Fruit fly (Drosophila melanogaster) whole organism, prepupa: ENCODE results near the gene cass.

Source experiments
- Blimp-1 ChIP-seq: fragments of 200-800 bp; sonication (Bioruptor generic); optimal IDR thresholded peaks from 3 replicates; lab custom pipeline; 2017; ENCODE audit warnings: missing biosample characterization, missing genetic modification characterization, mild to moderate bottlenecking, moderate library complexity, missing genetic modification reagents
- CG11294 ChIP-seq: fragments of 200-800 bp; sonication (Bioruptor generic); IDR thresholded peaks from 2 replicates; pipeline ENCODE4 v1.3.6; 2022; ENCODE audit warnings: missing biosample characterization, missing genetic modification characterization
- CG11902 ChIP-seq: fragments of 200-800 bp; sonication (Bioruptor generic); optimal IDR thresholded peaks from 3 replicates; lab custom pipeline; 2016; ENCODE audit warnings: missing biosample characterization, missing genetic modification characterization
- CG1621 ChIP-seq: fragments of 200-800 bp; sonication (Bioruptor generic); optimal IDR thresholded peaks from 3 replicates; lab custom pipeline; 2018; ENCODE audit warnings: missing biosample characterization, mild to moderate bottlenecking, missing genetic modification characterization
- CG16779 ChIP-seq: fragments of 200-800 bp; sonication (Bioruptor generic); optimal IDR thresholded peaks from 3 replicates; lab custom pipeline; 2017; ENCODE audit warnings: missing biosample characterization, mild to moderate bottlenecking, missing genetic modification characterization
- CG3032 ChIP-seq: fragments of 200-800 bp; optimal IDR thresholded peaks from 2 replicates; lab custom pipeline; 2019; ENCODE audit warnings: missing biosample characterization, mild to moderate bottlenecking, missing genetic modification characterization, moderate library complexity
- CG31627 ChIP-seq: fragments of 200-800 bp; sonication (Bioruptor generic); optimal IDR thresholded peaks from 3 replicates; lab custom pipeline; 2016; ENCODE audit warnings: missing biosample characterization, missing genetic modification characterization
- CG34406 ChIP-seq: fragments of 200-800 bp; sonication (Bioruptor generic); optimal IDR thresholded peaks from 3 replicates; lab custom pipeline; 2016; ENCODE audit warnings: missing biosample characterization, missing genetic modification characterization
- CG3919 ChIP-seq: fragments of 200-800 bp; sonication (Bioruptor generic); optimal IDR thresholded peaks from 3 replicates; lab custom pipeline; 2016; ENCODE audit warnings: missing biosample characterization, missing genetic modification characterization
- CG4318 ChIP-seq: fragments of 200-800 bp; sonication (Bioruptor generic); optimal IDR thresholded peaks from 3 replicates; lab custom pipeline; 2017; ENCODE audit warnings: missing biosample characterization, mild to moderate bottlenecking, missing genetic modification characterization
- CG6163 ChIP-seq: fragments of 200-800 bp; sonication (Bioruptor generic); IDR thresholded peaks from 3 replicates; pipeline ENCODE4 v1.3.6; 2022; ENCODE audit warnings: missing biosample characterization, missing genetic modification characterization
- CG6276 ChIP-seq: fragments of 200-800 bp; sonication (Bioruptor generic); optimal IDR thresholded peaks from 2 replicates; lab custom pipeline; 2017; ENCODE audit warnings: missing biosample characterization, mild to moderate bottlenecking, missing genetic modification characterization
- CG6808 ChIP-seq: fragments of 200-800 bp; sonication (Bioruptor generic); optimal IDR thresholded peaks from 3 replicates; lab custom pipeline; 2017; ENCODE audit warnings: missing biosample characterization, missing genetic modification characterization, mild to moderate bottlenecking, moderate library complexity, missing genetic modification reagents
- CG6854 ChIP-seq: fragments of 200-800 bp; sonication (Bioruptor generic); optimal IDR thresholded peaks from 2 replicates; lab custom pipeline; 2017; ENCODE audit warnings: missing biosample characterization, mild to moderate bottlenecking, missing genetic modification characterization
- CG7368 ChIP-seq: fragments of 200-800 bp; sonication (Bioruptor generic); optimal IDR thresholded peaks from 3 replicates; lab custom pipeline; 2016; ENCODE audit warnings: missing biosample characterization, missing genetic modification characterization
- CG8119 ChIP-seq: fragments of 200-800 bp; sonication (Bioruptor generic); IDR thresholded peaks from 3 replicates; pipeline ENCODE4 v1.3.6; 2022; ENCODE audit warnings: missing biosample characterization, missing genetic modification characterization
- CG8319 ChIP-seq: fragments of 200-800 bp; sonication (Bioruptor generic); optimal IDR thresholded peaks from 3 replicates; lab custom pipeline; 2016; ENCODE audit warnings: missing biosample characterization, missing genetic modification characterization
- CG8632 ChIP-seq: fragments of 200-800 bp; sonication (Bioruptor generic); optimal IDR thresholded peaks from 3 replicates; lab custom pipeline; 2016; ENCODE audit warnings: missing biosample characterization, missing genetic modification characterization
- CG9139 ChIP-seq: fragments of 200-800 bp; sonication (Bioruptor generic); optimal IDR thresholded peaks from 3 replicates; lab custom pipeline; 2017; ENCODE audit warnings: missing biosample characterization, mild to moderate bottlenecking, missing genetic modification characterization
- Eip75B ChIP-seq: fragments of 200-800 bp; sonication (Bioruptor generic); optimal IDR thresholded peaks from 3 replicates; lab custom pipeline; 2016; ENCODE audit warnings: missing biosample characterization, missing genetic modification characterization
- Eip78C ChIP-seq: fragments of 200-800 bp; sonication (Bioruptor generic); peaks from one replicate; lab custom pipeline; 2016; ENCODE audit warnings: missing biosample characterization, missing genetic modification characterization
- Eip93F ChIP-seq: fragments of 200-800 bp; sonication (Bioruptor generic); optimal IDR thresholded peaks from 2 replicates; lab custom pipeline; 2016; ENCODE audit warnings: missing biosample characterization, mild to moderate bottlenecking, missing genetic modification characterization
- Ets96B ChIP-seq: fragments of 200-800 bp; optimal IDR thresholded peaks from 2 replicates; lab custom pipeline; 2019; ENCODE audit warnings: missing biosample characterization, mild to moderate bottlenecking, missing genetic modification characterization, moderate library complexity
- Gug ChIP-seq: fragments of 200-800 bp; sonication (Bioruptor generic); IDR thresholded peaks from 2 replicates; pipeline ENCODE4 v1.3.6; 2022; ENCODE audit warnings: missing biosample characterization, missing genetic modification characterization
- Hr38 ChIP-seq: sonication (Bioruptor generic); optimal IDR thresholded peaks from 2 replicates; lab custom pipeline; 2016; ENCODE audit warnings: missing biosample characterization, missing genetic modification characterization
- Hr39 ChIP-seq: fragments of 200-800 bp; sonication (Bioruptor generic); optimal IDR thresholded peaks from 2 replicates; lab custom pipeline; 2016; ENCODE audit warnings: missing biosample characterization, missing genetic modification characterization
- Hr4 ChIP-seq: fragments of 200-800 bp; sonication (Bioruptor generic); optimal IDR thresholded peaks from 3 replicates; lab custom pipeline; 2016; ENCODE audit warnings: missing biosample characterization, missing genetic modification characterization
- Lpt ChIP-seq: fragments of 200-800 bp; sonication (Bioruptor generic); optimal IDR thresholded peaks from 3 replicates; lab custom pipeline; 2016; ENCODE audit warnings: missing biosample characterization, missing genetic modification characterization
- OdsH ChIP-seq: fragments of 200-800 bp; sonication (Bioruptor generic); optimal IDR thresholded peaks from 3 replicates; lab custom pipeline; 2016; ENCODE audit warnings: missing biosample characterization, missing genetic modification characterization
- Smox ChIP-seq: fragments of 200-800 bp; sonication (Bioruptor generic); optimal IDR thresholded peaks from 3 replicates; lab custom pipeline; 2016; ENCODE audit warnings: missing biosample characterization, missing genetic modification characterization
- Sox102F ChIP-seq: fragments of 200-800 bp; sonication (Bioruptor generic); optimal IDR thresholded peaks from 2 replicates; lab custom pipeline; 2016; ENCODE audit warnings: missing biosample characterization, mild to moderate bottlenecking, missing genetic modification characterization
- Sox15 ChIP-seq: fragments of 200-800 bp; sonication (Bioruptor generic); optimal IDR thresholded peaks from 3 replicates; lab custom pipeline; 2016; ENCODE audit warnings: missing biosample characterization, missing genetic modification characterization
- achi ChIP-seq: fragments of 200-800 bp; sonication (Bioruptor generic); optimal IDR thresholded peaks from 3 replicates; lab custom pipeline; 2016; ENCODE audit warnings: missing biosample characterization, missing genetic modification characterization
- acj6 ChIP-seq: fragments of 200-800 bp; sonication (Bioruptor generic); optimal IDR thresholded peaks from 3 replicates; lab custom pipeline; 2016; ENCODE audit warnings: missing biosample characterization, missing genetic modification characterization
- cyc ChIP-seq: fragments of 200-800 bp; sonication (Bioruptor generic); optimal IDR thresholded peaks from 3 replicates; lab custom pipeline; 2016; ENCODE audit warnings: missing biosample characterization, missing genetic modification characterization
- dac ChIP-seq: fragments of 200-800 bp; sonication (Bioruptor generic); optimal IDR thresholded peaks from 2 replicates; lab custom pipeline; 2017; ENCODE audit warnings: missing biosample characterization, mild to moderate bottlenecking, missing genetic modification characterization
- dsx ChIP-seq: fragments of 200-800 bp; optimal IDR thresholded peaks from 3 replicates; lab custom pipeline; 2019; ENCODE audit warnings: missing biosample characterization, mild to moderate bottlenecking, missing genetic modification characterization, moderate library complexity; ENCODE audit not compliant: poor library complexity, severe bottlenecking
- eg ChIP-seq: fragments of 200-800 bp; sonication (Bioruptor generic); IDR thresholded peaks from 3 replicates; pipeline ENCODE4 v1.3.6; 2022; ENCODE audit warnings: missing biosample characterization, missing genetic modification characterization
- esn ChIP-seq: fragments of 200-800 bp; sonication (Bioruptor generic); optimal IDR thresholded peaks from 2 replicates; lab custom pipeline; 2016; ENCODE audit warnings: missing biosample characterization, mild to moderate bottlenecking, missing genetic modification characterization, moderate library complexity
- fd85E ChIP-seq: fragments of 200-800 bp; sonication (Bioruptor generic); optimal IDR thresholded peaks from 3 replicates; lab custom pipeline; 2016; ENCODE audit warnings: missing biosample characterization, missing genetic modification characterization
- fkh ChIP-seq: fragments of 200-800 bp; sonication (Bioruptor generic); optimal IDR thresholded peaks from 3 replicates; lab custom pipeline; 2017; ENCODE audit warnings: missing biosample characterization, mild to moderate bottlenecking, missing genetic modification characterization, moderate library complexity
- lz ChIP-seq: fragments of 200-800 bp; sonication (Bioruptor generic); optimal IDR thresholded peaks from 3 replicates; lab custom pipeline; 2016; ENCODE audit warnings: missing biosample characterization, missing genetic modification characterization
- net ChIP-seq: fragments of 200-800 bp; sonication (Bioruptor generic); optimal IDR thresholded peaks from 3 replicates; lab custom pipeline; 2016; ENCODE audit warnings: missing biosample characterization, missing genetic modification characterization
- pdm3 ChIP-seq: fragments of 200-800 bp; sonication (Bioruptor generic); optimal IDR thresholded peaks from 3 replicates; lab custom pipeline; 2016; ENCODE audit warnings: missing biosample characterization, missing genetic modification characterization
- salr ChIP-seq, 2 experiments: fragments of 200-800 bp; sonication (Bioruptor generic); optimal IDR thresholded peaks; 3 replicates each; lab custom pipeline; 2016 to 2018; ENCODE audit warnings: missing biosample characterization in 2 of 2, missing genetic modification characterization in 2 of 2, mild to moderate bottlenecking in 1 of 2
- spab ChIP-seq: fragments of 200-800 bp; sonication (Bioruptor generic); optimal IDR thresholded peaks from 2 replicates; lab custom pipeline; 2017; ENCODE audit warnings: missing biosample characterization, mild to moderate bottlenecking, missing genetic modification characterization, missing genetic modification reagents
- ss ChIP-seq, 2 experiments: fragments of 200-800 bp; sonication (Bioruptor generic); optimal IDR thresholded peaks; 2 replicates in 1 of 2; 3 replicates in 1 of 2; lab custom pipeline; 2017 to 2018; ENCODE audit warnings: mild to moderate bottlenecking in 2 of 2, missing biosample characterization in 2 of 2, missing genetic modification characterization in 2 of 2, moderate library complexity in 1 of 2
- svp ChIP-seq: fragments of 200-800 bp; sonication (Bioruptor generic); peaks from one replicate; lab custom pipeline; 2016; ENCODE audit warnings: missing biosample characterization, missing genetic modification characterization
- topi ChIP-seq: fragments of 200-800 bp; sonication (Bioruptor generic); optimal IDR thresholded peaks from 3 replicates; lab custom pipeline; 2016; ENCODE audit warnings: missing biosample characterization, missing genetic modification characterization
- vri ChIP-seq: fragments of 200-800 bp; sonication (Bioruptor generic); optimal IDR thresholded peaks from 3 replicates; lab custom pipeline; 2016; ENCODE audit warnings: missing biosample characterization, mild to moderate bottlenecking, missing genetic modification characterization

The cass gene

dm6 chr2L:17449608-17450504, 27.8 kb downstream of the cass start, which contains the start of gene dl:
TSS of gene dl (minus strand) at chr2L:17450364.
- TF ChIP-seq CG9139 (GFP tag; lab: Kevin White, UChicago) (peak; percentile 2), Eip93F (no peak), Gug (no peak), eg (GFP tag; lab: Robert Waterston, UW) (peak; percentile 67; the same call in 2 of the 3 replicates), salr (GFP tag; optimal IDR thresholded peaks at IDR 0.05; lab: Kevin White, UChicago) (peak in 1 of 2 experiments; percentile 79), CG1621 (tag; lab: Kevin White, UChicago) (peak; percentile 58), Hr38 (GFP tag; lab: Kevin White, UChicago) (no peak), CG3919 (GFP tag; lab: Kevin White, UChicago) (peak; percentile 43), Hr39 (peak; percentile 35), Sox102F (GFP tag; lab: Kevin White, UChicago) (peak; percentile 9), spab (peak; percentile 42), CG3032 (tag; lab: Kevin White, UChicago) (no peak), acj6 (GFP tag; lab: Kevin White, UChicago) (peak; percentile 36), Lpt (peak; percentile 53), fd85E (no peak), vri (GFP tag; lab: Kevin White, UChicago) (peak; percentile 72), Sox15 (GFP tag; lab: Kevin White, UChicago) (peak; percentile 20), Blimp-1 (GFP tag; lab: Kevin White, UChicago) (peak; percentile 9), CG6854 (GFP tag; lab: Kevin White, UChicago) (no peak), OdsH (GFP tag; lab: Kevin White, UChicago) (peak; percentile 67), CG6163 (GFP tag; lab: Robert Waterston, UW) (no peak; the same call in 1 of the 3 replicates), CG8632 (GFP tag; lab: Kevin White, UChicago) (peak; percentile 11), fkh (peak; percentile 80), cyc (peak; percentile 37), pdm3 (GFP tag; lab: Kevin White, UChicago) (peak; percentile 76), CG31627 (GFP tag; lab: Kevin White, UChicago) (no peak), net (GFP tag; lab: Kevin White, UChicago) (peak; percentile 65), achi (GFP tag; lab: Kevin White, UChicago) (peak; percentile 25), Smox (GFP tag; lab: Kevin White, UChicago) (peak; percentile 49), CG34406 (GFP tag; lab: Kevin White, UChicago) (peak; percentile 38), dsx (GFP tag; lab: Kevin White, UChicago) (peak; percentile 4), CG7368 (GFP tag; lab: Kevin White, UChicago) (peak; percentile 12), topi (GFP tag; lab: Kevin White, UChicago) (peak; percentile 28), CG16779 (tag; lab: Kevin White, UChicago) (no peak), Ets96B (tag; lab: Kevin White, UChicago) (peak; percentile 36), CG8119 (peak; percentile 81), CG8319 (GFP tag; lab: Kevin White, UChicago) (no peak), CG6276 (GFP tag; lab: Kevin White, UChicago) (peak; percentile 75), dac (GFP tag; lab: Kevin White, UChicago) (peak; percentile 68), CG11902 (no peak), Hr4 (GFP tag; lab: Kevin White, UChicago) (peak; percentile 78), CG6808 (GFP tag; lab: Kevin White, UChicago) (peak; percentile 46), ss (GFP tag; optimal IDR thresholded peaks at IDR 0.05; lab: Kevin White, UChicago) (peak in 1 of 2 experiments; percentile 58), Eip78C (GFP tag; lab: Kevin White, UChicago) (peak; percentile 89), Eip75B (GFP tag; lab: Kevin White, UChicago) (peak; percentile 45), CG4318 (GFP tag; lab: Kevin White, UChicago) (peak; percentile 65), lz (peak; percentile 2), esn (GFP tag; lab: Kevin White, UChicago) (peak; percentile 36), CG11294 (peak; percentile 41; the same call in 1 of the 2 replicates), svp (peak; percentile 78)
